Fruit fly (Drosophila melanogaster) whole organism, wandering third instar larva: Measurements from ENCODE around the gene CG46517.
"Not testable (repeated sequence)": the region's sequence is repeated elsewhere in the genome, so short reads cannot be mapped to it uniquely, and the experiment has no call there.

Experiments used
- Abd-B ChIP-seq: fragments of >200 bp; optimal IDR thresholded peaks from 2 replicates; lab custom pipeline; 2017; ENCODE audit warnings: missing biosample characterization, missing genetic modification characterization
- CG9705 ChIP-seq: fragments of 200-800 bp; sonication (Bioruptor generic); optimal IDR thresholded peaks from 2 replicates; lab custom pipeline; 2018; ENCODE audit warnings: missing biosample characterization, mild to moderate bottlenecking, missing genetic modification characterization
- CrebA ChIP-seq: fragments of 200-800 bp; sonication (Bioruptor generic); optimal IDR thresholded peaks from 2 replicates; lab custom pipeline; 2016; ENCODE audit warnings: missing biosample characterization, mild to moderate bottlenecking, missing genetic modification characterization, borderline replicate concordance
- Dif ChIP-seq: fragments of 200-275, 200-300 bp; sonication (Bioruptor generic); optimal IDR thresholded peaks from 2 replicates; lab custom pipeline; 2018; ENCODE audit warnings: missing biosample characterization, missing genetic modification characterization; ENCODE audit not compliant: partially characterized antibody
- Hnf4 ChIP-seq: fragments of 200-800 bp; sonication (Bioruptor generic); optimal IDR thresholded peaks from 2 replicates; lab custom pipeline; 2016; ENCODE audit warnings: missing biosample characterization, mild to moderate bottlenecking, missing genetic modification characterization
- Mio ChIP-seq: sonication (Bioruptor generic); optimal IDR thresholded peaks from 2 replicates; lab custom pipeline; 2016; ENCODE audit warnings: missing biosample characterization, missing genetic modification characterization
- OdsH ChIP-seq: fragments of 200-800 bp; sonication (Bioruptor generic); optimal IDR thresholded peaks from 2 replicates; lab custom pipeline; 2016; ENCODE audit warnings: missing biosample characterization, mild to moderate bottlenecking, missing genetic modification characterization
- Vsx2 ChIP-seq: fragments of 200-300, 225-300 bp; sonication (Bioruptor generic); optimal IDR thresholded peaks from 2 replicates; lab custom pipeline; 2018; ENCODE audit warnings: missing biosample characterization, missing genetic modification characterization; ENCODE audit not compliant: partially characterized antibody
- br ChIP-seq: fragments of 200-800 bp; sonication (Bioruptor generic); optimal IDR thresholded peaks from 2 replicates; lab custom pipeline; 2016; ENCODE audit warnings: missing biosample characterization, missing genetic modification characterization
- dmrt93B ChIP-seq: fragments of 200-800 bp; sonication (Bioruptor generic); optimal IDR thresholded peaks from 2 replicates; lab custom pipeline; 2018; ENCODE audit warnings: missing biosample characterization, mild to moderate bottlenecking, missing genetic modification characterization
- foxo ChIP-seq, 2 experiments: fragments of 200-800 bp; sonication (Bioruptor generic); optimal IDR thresholded peaks; 2 replicates in 1 of 2; 3 replicates in 1 of 2; lab custom pipeline; 2016 to 2017; ENCODE audit warnings: missing biosample characterization in 2 of 2, missing genetic modification characterization in 2 of 2
- fru ChIP-seq: fragments of 200-800 bp; sonication (Bioruptor generic); optimal IDR thresholded peaks from 3 replicates; lab custom pipeline; 2016; ENCODE audit warnings: missing biosample characterization, mild to moderate bottlenecking, missing genetic modification characterization
- pan ChIP-seq: fragments of >200 bp; optimal IDR thresholded peaks from 2 replicates; lab custom pipeline; 2017
- sage ChIP-seq: fragments of 200-800 bp; sonication (Bioruptor generic); optimal IDR thresholded peaks from 2 replicates; lab custom pipeline; 2016; ENCODE audit warnings: missing biosample characterization, mild to moderate bottlenecking, missing genetic modification characterization
- tai ChIP-seq: sonication (Bioruptor generic); optimal IDR thresholded peaks from 2 replicates; lab custom pipeline; 2016; ENCODE audit warnings: missing biosample characterization, missing genetic modification characterization
- woc ChIP-seq: sonication (Bioruptor generic); optimal IDR thresholded peaks from 2 replicates; lab custom pipeline; 2016; ENCODE audit warnings: missing biosample characterization, mild to moderate bottlenecking, missing genetic modification characterization

CG46517 gene

dm6 chrX:22226273-22226672 is 9.1 kb downstream of the CG46517 start, which contains the start of gene CG46518:
Gene CG46518 (plus strand): TSS chrX:22226573.
- not testable (repeated sequence) for TF ChIP-seq br, Hnf4, Mio (GFP tag; lab: Kevin White, UChicago)

- TF ChIP-seq Abd-B, OdsH, CG9705 (GFP tag; lab: Kevin White, UChicago): not testable (repeated sequence)
- TF ChIP-seq, all 38 proteins: peak for 0; not testable (repeated sequence) for 38
Measured at dm6 chrX:22231270-22231669, 14.1 kb downstream of the CG46517 start, which contains the start of gene CG46519. Gene CG46519 (plus strand): TSS chrX:22231570.

dm6 chrX:22236265-22236664 is 19.1 kb downstream of the CG46517 start, which contains the start of gene CG46520:
Gene CG46520 (plus strand): TSS chrX:22236565.
- TF ChIP-seq sage; pan (lab: Kevin White, UChicago); foxo (GFP tag; optimal IDR thresholded peaks at IDR 0.05; lab: Kevin White, UChicago): not testable (repeated sequence)

dm6 chrX:22241272-22241671 is 24.1 kb downstream of the CG46517 start, which contains the start of gene CG46521:
Gene CG46521 (plus strand): TSS chrX:22241572.
- not testable (repeated sequence) for TF ChIP-seq Mio (GFP tag; lab: Kevin White, UChicago); pan (lab: Kevin White, UChicago); fru (GFP tag; lab: Kevin White, UChicago)

- not testable (repeated sequence) for TF ChIP-seq woc, tai, Dif (GFP tag; lab: Kevin White, UChicago)
Measured at dm6 chrX:22246300-22246699, 29.1 kb downstream of the CG46517 start, which contains the start of gene CG46522. Gene CG46522 (plus strand): TSS chrX:22246600.

- TF ChIP-seq Vsx2; CrebA (GFP tag; lab: Kevin White, UChicago); dmrt93B: not testable (repeated sequence)
Measured at dm6 chrX:22251282-22251681, 34.1 kb downstream of the CG46517 start, which contains the start of gene CG41562. Gene CG41562 (plus strand): TSS chrX:22251582.
